Worm (Caenorhabditis elegans) whole organism, L1 larva: ENCODE data around the gene rsu-1.

Source experiments
- ama-1 ChIP-seq: fragments of 150-350 bp; optimal IDR thresholded peaks from 2 replicates; lab custom pipeline; 2014
- elt-2 ChIP-seq: sonication (generic microtip); optimal IDR thresholded peaks from 2 replicates; lab custom pipeline; 2016; ENCODE audit warnings: missing genetic modification characterization, mild to moderate bottlenecking, inconsistent platforms, missing compliant biosample characterization, missing genetic modification reagents
- fkh-10 ChIP-seq: sonication (generic microtip); optimal IDR thresholded peaks from 2 replicates; lab custom pipeline; 2017; ENCODE audit warnings: missing biosample characterization, missing genetic modification reagents, missing genetic modification characterization
- fos-1 ChIP-seq: fragments of 150-350 bp; optimal IDR thresholded peaks from 2 replicates; lab custom pipeline; 2014; ENCODE audit warnings: missing biosample characterization, missing genetic modification characterization
- irx-1 ChIP-seq: sonication (generic microtip); optimal IDR thresholded peaks from 2 replicates; lab custom pipeline; 2016; ENCODE audit warnings: missing genetic modification characterization, missing compliant biosample characterization
- jun-1 ChIP-seq: fragments of 150-350 bp; optimal IDR thresholded peaks from 2 replicates; lab custom pipeline; 2014; ENCODE audit warnings: missing biosample characterization, missing genetic modification reagents, missing genetic modification characterization
- mdl-1 ChIP-seq, 2 experiments: fragments of 150-350 bp; optimal IDR thresholded peaks; 2 replicates each; lab custom pipeline; 2014 to 2017; ENCODE audit warnings: missing biosample characterization in 2 of 2, missing genetic modification characterization in 2 of 2, inconsistent platforms in 1 of 2
- nhr-12 ChIP-seq: sonication (generic microtip); optimal IDR thresholded peaks from 2 replicates; lab custom pipeline; 2017; ENCODE audit warnings: missing biosample characterization, missing genetic modification characterization
- nhr-19 ChIP-seq: fragments of 200-800 bp; sonication (Bioruptor generic); conservative IDR thresholded peaks from 2 replicates; pipeline ENCODE4 v1.3.6; 2022; ENCODE audit warnings: missing genetic modification characterization, missing compliant biosample characterization
- nhr-76 ChIP-seq: sonication (generic microtip); optimal IDR thresholded peaks from 2 replicates; lab custom pipeline; 2017; ENCODE audit warnings: missing biosample characterization, missing genetic modification characterization
- pag-3 ChIP-seq: sonication (generic microtip); optimal IDR thresholded peaks from 2 replicates; lab custom pipeline; 2017; ENCODE audit warnings: missing genetic modification characterization, mild to moderate bottlenecking, missing compliant biosample characterization, antibody characterized with exemption, borderline replicate concordance; ENCODE audit not compliant: insufficient read depth
- pax-3 ChIP-seq: fragments of 200-800 bp; sonication (Bioruptor generic); optimal IDR thresholded peaks from 2 replicates; lab custom pipeline; 2018; ENCODE audit warnings: mild to moderate bottlenecking, missing genetic modification characterization, moderate library complexity, missing compliant biosample characterization

ce11 chrIII:3431385-3431784, 40.4 kb upstream of the rsu-1 start, which contains the start of gene K01A11.1:
- TF ChIP-seq fkh-10 (GFP tag; lab: Kevin White, UChicago) = no peak
- TF ChIP-seq pag-3 (tag; lab: Kevin White, UChicago) = no peak
- no peak for TF ChIP-seq nhr-12 (tag; lab: Kevin White, UChicago)
- TF ChIP-seq nhr-19 = no peak
- TF ChIP-seq elt-2 = no peak
- TF ChIP-seq ama-1 (lab: Kevin White, UChicago) = no peak
- no peak for TF ChIP-seq nhr-76 (tag; lab: Kevin White, UChicago)
- no peak for TF ChIP-seq pax-3
- no peak for TF ChIP-seq jun-1 (tag; lab: Kevin White, UChicago)
- TF ChIP-seq irx-1 (tag; lab: Kevin White, UChicago) = no peak
- no peak for TF ChIP-seq fos-1 (tag; lab: Kevin White, UChicago)
- no peak for TF ChIP-seq mdl-1 (tag; optimal IDR thresholded peaks at IDR 0.05; lab: Kevin White, UChicago)
